Fruit fly (Drosophila melanogaster): Measurements from ENCODE around the gene CG32262.

CG32262 gene

DNA sequence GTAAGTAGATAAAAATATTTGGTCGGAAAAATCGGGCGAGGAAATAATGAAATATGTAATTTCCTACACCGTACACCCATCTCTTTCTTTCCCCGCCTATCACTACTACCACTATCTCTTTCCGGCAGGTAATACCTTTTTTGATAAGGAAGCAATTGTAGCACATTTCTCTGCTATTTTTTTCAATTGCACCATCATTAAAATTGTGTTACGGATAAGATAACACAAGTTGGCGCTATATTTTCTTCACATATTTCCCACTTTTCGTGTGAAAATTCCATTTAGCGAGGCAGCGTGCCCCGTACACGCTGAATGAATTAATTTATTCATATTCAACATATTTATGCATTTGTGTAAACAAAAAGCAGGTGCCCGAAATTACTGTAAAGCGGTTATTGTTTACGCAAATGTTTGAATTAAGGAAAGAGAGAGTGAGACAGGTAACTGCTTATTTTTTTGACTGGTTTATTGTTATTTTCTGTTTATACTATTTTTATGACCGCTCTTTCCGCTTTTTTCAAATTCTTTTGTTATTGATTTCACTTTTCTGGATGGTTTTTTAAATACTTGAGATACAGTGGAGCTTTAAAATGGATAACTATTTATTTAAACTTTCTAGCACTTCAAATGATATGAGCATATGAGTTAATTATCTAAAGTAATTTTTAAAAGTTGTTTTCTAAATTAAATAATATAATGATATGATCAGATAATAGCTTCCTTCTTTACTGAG lies 23.5 kb downstream of the CG32262 start (continued):
- TF ChIP-seq CG4404 (GFP tag; IDR thresholded peaks at IDR 0.05), result no peak
- TF ChIP-seq CG6854 (GFP tag; optimal IDR thresholded peaks at IDR 0.05), result no peak
- TF ChIP-seq sim (GFP tag; IDR thresholded peaks at IDR 0.05), result no peak
- no peak for TF ChIP-seq sna (GFP tag; IDR thresholded peaks at IDR 0.05; ENCODE audit: partially characterized antibody)
- no peak for TF ChIP-seq en (GFP tag; optimal IDR thresholded peaks at IDR 0.05)
- TF ChIP-seq Jarid2 (GFP tag; optimal IDR thresholded peaks at IDR 0.05), result no peak
- no peak for TF ChIP-seq schlank (tag; optimal IDR thresholded peaks at IDR 0.05)
- TF ChIP-seq hb (GFP tag; IDR thresholded peaks at IDR 0.05; ENCODE audit: partially characterized antibody), result no peak
- no peak for TF ChIP-seq caup (GFP tag; optimal IDR thresholded peaks at IDR 0.05; ENCODE audit: severe bottlenecking)
- no peak for TF ChIP-seq D (optimal IDR thresholded peaks at IDR 0.05)
- no peak for TF ChIP-seq D (GFP tag; optimal IDR thresholded peaks at IDR 0.05)
- TF ChIP-seq CG1233 (GFP tag; optimal IDR thresholded peaks at IDR 0.05), result peak; percentile 34
- TF ChIP-seq tup (GFP tag; optimal IDR thresholded peaks at IDR 0.05), result no peak
- TF ChIP-seq nerfin-2 (GFP tag; IDR thresholded peaks at IDR 0.05; ENCODE audit: partially characterized antibody), result no peak
- no peak for TF ChIP-seq pzg (GFP tag; optimal IDR thresholded peaks at IDR 0.05)
- TF ChIP-seq unc-4 (GFP tag; IDR thresholded peaks at IDR 0.05; ENCODE audit: partially characterized antibody), result no peak
- no peak for TF ChIP-seq lbe (GFP tag; optimal IDR thresholded peaks at IDR 0.05)
- peak; percentile 40 for TF ChIP-seq az2 (GFP tag; optimal IDR thresholded peaks at IDR 0.05)
- TF ChIP-seq C15 (GFP tag; IDR thresholded peaks at IDR 0.05), result no peak
- TF ChIP-seq HLHmδ (GFP tag; optimal IDR thresholded peaks at IDR 0.05), result no peak
- TF ChIP-seq row (GFP tag; IDR thresholded peaks at IDR 0.05), result peak; percentile 77
- no peak for TF ChIP-seq CG8359 (GFP tag; optimal IDR thresholded peaks at IDR 0.05; ENCODE audit: borderline replicate concordance)
- TF ChIP-seq E2f1 (GFP tag; IDR thresholded peaks at IDR 0.05), result peak; percentile 57
- no peak for TF ChIP-seq sr (GFP tag; IDR thresholded peaks at IDR 0.05)
- TF ChIP-seq Dp (GFP tag; optimal IDR thresholded peaks at IDR 0.05), result no peak
- no peak for TF ChIP-seq nerfin-1 (tag; optimal IDR thresholded peaks at IDR 0.05)
- TF ChIP-seq kah (GFP tag; optimal IDR thresholded peaks at IDR 0.05), result no peak
- no peak for TF ChIP-seq Elba2 (GFP tag; optimal IDR thresholded peaks at IDR 0.05)
- no peak for TF ChIP-seq sima (GFP tag; optimal IDR thresholded peaks at IDR 0.05)
- TF ChIP-seq hkb (optimal IDR thresholded peaks at IDR 0.05), result no peak
- TF ChIP-seq hkb (GFP tag; IDR thresholded peaks at IDR 0.05), result peak; percentile 63
- TF ChIP-seq CG31388 (GFP tag; optimal IDR thresholded peaks at IDR 0.05), result no peak
- no peak for TF ChIP-seq Lhr (GFP tag; optimal IDR thresholded peaks at IDR 0.05)
- TF ChIP-seq Ptx1 (GFP tag; IDR thresholded peaks at IDR 0.05), result peak; percentile 74
- TF ChIP-seq run (tag; optimal IDR thresholded peaks at IDR 0.05), result no peak
- TF ChIP-seq Chrac-16 (GFP tag; optimal IDR thresholded peaks at IDR 0.05), result no peak
- TF ChIP-seq Scr (GFP tag; IDR thresholded peaks at IDR 0.05; ENCODE audit: partially characterized antibody), result no peak
- no peak for TF ChIP-seq CG4360 (GFP tag; IDR thresholded peaks at IDR 0.05)
- no peak for TF ChIP-seq Dip2 (GFP tag; IDR thresholded peaks at IDR 0.05)
- no peak for TF ChIP-seq zfh1 (GFP tag; IDR thresholded peaks at IDR 0.05)
- no peak for TF ChIP-seq CG4707 (GFP tag; optimal IDR thresholded peaks at IDR 0.05)
- TF ChIP-seq H15 (GFP tag; IDR thresholded peaks at IDR 0.05), result 0 out of 3 replicates have a peak, but pooled peaks have one; percentile 19
- TF ChIP-seq dysf (GFP tag; IDR thresholded peaks at IDR 0.05), result peak; percentile 59; the same call in 2 of the 3 replicates
- no peak for TF ChIP-seq kni (GFP tag; optimal IDR thresholded peaks at IDR 0.05)
- TF ChIP-seq jumu (GFP tag; optimal IDR thresholded peaks at IDR 0.05), result no peak
- no peak for TF ChIP-seq zf30C (GFP tag; optimal IDR thresholded peaks at IDR 0.05)
- TF ChIP-seq CG33557 (GFP tag; optimal IDR thresholded peaks at IDR 0.05), result no peak
- no peak for TF ChIP-seq bbx (GFP tag; IDR thresholded peaks at IDR 0.05; ENCODE audit: partially characterized antibody)
- peak; percentile 44; the same call in 1 of the 2 replicates for TF ChIP-seq sob (GFP tag; IDR thresholded peaks at IDR 0.05)
- TF ChIP-seq insv (GFP tag; optimal IDR thresholded peaks at IDR 0.05), result no peak
